Worm (Caenorhabditis elegans) whole organism, young adult: ENCODE results near the gene sid-5.

Experiments
- him-1 ChIP-seq: sonication (generic microtip); optimal IDR thresholded peaks from 2 replicates; lab custom pipeline; 2016; ENCODE audit warnings: missing genotype, missing genetic modification reagents, missing genetic modification characterization, missing compliant biosample characterization
- hmg-1.2 ChIP-seq: fragments of 200-800 bp; sonication (Bioruptor generic); IDR thresholded peaks from 2 replicates; pipeline ENCODE4 v1.3.6; 2022; ENCODE audit warnings: missing genetic modification reagents, missing genetic modification characterization, missing compliant biosample characterization
- madf-6 ChIP-seq: fragments of 200-800 bp; sonication (Bioruptor generic); IDR thresholded peaks from 2 replicates; pipeline ENCODE4 v1.3.6; 2022; ENCODE audit warnings: missing genetic modification reagents, missing genetic modification characterization, missing compliant biosample characterization
- mcd-1 ChIP-seq: fragments of 200-800 bp; sonication (Bioruptor generic); IDR thresholded peaks from 2 replicates; pipeline ENCODE4 v1.3.6; 2022; ENCODE audit warnings: missing genetic modification reagents, missing genetic modification characterization, missing compliant biosample characterization
- nfya-2 ChIP-seq: fragments of 200-800 bp; sonication (Bioruptor generic); IDR thresholded peaks from 2 replicates; pipeline ENCODE4 v1.3.6; 2022; ENCODE audit warnings: missing genetic modification reagents, missing genetic modification characterization, missing compliant biosample characterization
- nhr-90 ChIP-seq: sonication (generic microtip); optimal IDR thresholded peaks from 2 replicates; lab custom pipeline; 2016; ENCODE audit warnings: missing genotype, mild to moderate bottlenecking, missing genetic modification characterization, missing compliant biosample characterization
- pha-4 ChIP-seq: fragments of 150-350 bp; sonication (generic microtip); optimal IDR thresholded peaks from 2 replicates; lab custom pipeline; 2014; ENCODE audit warnings: missing biosample characterization, missing genetic modification reagents, missing genetic modification characterization

- no peak for TF ChIP-seq pha-4 (tag; lab: Kevin White, UChicago)
- no peak for TF ChIP-seq nfya-2 (GFP tag; lab: Robert Waterston, UW)
- no peak for TF ChIP-seq mcd-1
- no peak for TF ChIP-seq nhr-90 (tag; lab: Kevin White, UChicago)
- no peak for TF ChIP-seq hmg-1.2 (GFP tag; lab: Robert Waterston, UW)
- TF ChIP-seq him-1 (tag; lab: Kevin White, UChicago): no peak
- no peak for TF ChIP-seq madf-6 (GFP tag; lab: Robert Waterston, UW)
Observed at ce11 chrX:6920132-6920531, 15.6 kb downstream of the sid-5 start.
